Worm (Caenorhabditis elegans) whole organism, L3 larva: ENCODE data around the gene F11A5.5.

Experiments
- R02D3.7 ChIP-seq: fragments of 150-350 bp; optimal IDR thresholded peaks from 2 replicates; lab custom pipeline; 2014; ENCODE audit warnings: missing biosample characterization, missing genetic modification characterization
- ama-1 ChIP-seq: fragments of 150-350 bp; optimal IDR thresholded peaks from 2 replicates; lab custom pipeline; 2018
- daf-12 ChIP-seq: fragments of 150-350 bp; optimal IDR thresholded peaks from 2 replicates; lab custom pipeline; 2014; ENCODE audit warnings: missing biosample characterization, missing genetic modification reagents, missing genetic modification characterization
- egl-5 ChIP-seq: fragments of 150-350 bp; optimal IDR thresholded peaks from 2 replicates; lab custom pipeline; 2017; ENCODE audit warnings: missing biosample characterization, missing genetic modification reagents, missing genetic modification characterization, inconsistent platforms
- elt-3 ChIP-seq, 3 experiments: fragments of 150-350 bp in 1 of 3; sonication (generic microtip) in 2 of 3; optimal IDR thresholded peaks; 2 replicates in 2 of 3; 4 replicates in 1 of 3; lab custom pipeline; 2014 to 2017; ENCODE audit warnings: missing biosample characterization in 3 of 3, missing genetic modification characterization in 3 of 3
- lin-15B ChIP-seq: fragments of 150-350 bp; optimal IDR thresholded peaks from 2 replicates; lab custom pipeline; 2014; ENCODE audit warnings: missing biosample characterization, missing genetic modification characterization
- nhr-12 ChIP-seq: fragments of 150-350 bp; optimal IDR thresholded peaks from 2 replicates; lab custom pipeline; 2014; ENCODE audit warnings: missing biosample characterization, missing genetic modification characterization
- nhr-23 ChIP-seq: fragments of 150-350 bp; optimal IDR thresholded peaks from 2 replicates; lab custom pipeline; 2014; ENCODE audit warnings: missing biosample characterization, missing genetic modification reagents, missing genetic modification characterization
- nhr-237 ChIP-seq: fragments of 150-350 bp; optimal IDR thresholded peaks from 2 replicates; lab custom pipeline; 2014; ENCODE audit warnings: missing biosample characterization, missing genetic modification characterization
- nhr-67 ChIP-seq: fragments of 150-350 bp; optimal IDR thresholded peaks from 2 replicates; lab custom pipeline; 2014; ENCODE audit warnings: missing biosample characterization, missing genetic modification characterization
- nhr-77 ChIP-seq: fragments of 150-350 bp; optimal IDR thresholded peaks from 2 replicates; lab custom pipeline; 2014; ENCODE audit warnings: missing biosample characterization, missing genetic modification characterization
- sea-2 ChIP-seq: fragments of 150-350 bp; sonication (generic microtip); optimal IDR thresholded peaks from 4 replicates; lab custom pipeline; 2014; ENCODE audit warnings: missing biosample characterization, missing genetic modification reagents, missing genetic modification characterization
- snpc-4 ChIP-seq: fragments of 150-350 bp; optimal IDR thresholded peaks from 2 replicates; lab custom pipeline; 2014; ENCODE audit warnings: missing biosample characterization, missing genetic modification characterization

DNA sequence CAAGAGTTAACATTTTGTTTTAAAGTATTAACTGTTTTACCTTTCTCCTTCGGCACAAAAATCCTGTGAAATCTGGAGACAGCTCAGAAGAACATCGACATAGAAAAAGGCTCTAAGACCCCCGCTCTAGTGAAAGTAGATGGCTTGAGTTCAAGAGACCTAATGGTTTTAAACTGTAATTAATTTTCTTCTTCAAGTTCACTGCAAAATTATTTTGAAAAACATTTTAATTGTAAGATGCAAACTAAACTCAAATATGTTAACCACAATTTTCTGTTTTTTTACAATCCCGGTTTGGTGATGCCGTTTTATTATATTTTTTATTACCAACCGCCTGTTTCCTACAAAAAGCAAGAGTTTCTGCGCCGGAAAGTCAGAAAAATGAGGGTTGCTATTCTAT lies 35.5 kb downstream of the F11A5.5 start, which contains the start of gene clec-233:
- no peak for TF ChIP-seq elt-3 (tag; optimal IDR thresholded peaks at IDR 0.05; lab: Kevin White, UChicago)
- no peak for TF ChIP-seq daf-12 (tag; lab: Kevin White, UChicago)
- no peak for TF ChIP-seq nhr-12 (tag; lab: Kevin White, UChicago)
- TF ChIP-seq nhr-23, result no peak
- TF ChIP-seq egl-5 (tag; lab: Kevin White, UChicago), result no peak
- TF ChIP-seq snpc-4 (tag; lab: Kevin White, UChicago), result no peak
- TF ChIP-seq nhr-237 (tag; lab: Kevin White, UChicago), result no peak
- TF ChIP-seq lin-15B (tag; lab: Kevin White, UChicago), result no peak
- TF ChIP-seq ama-1, result no peak
- no peak for TF ChIP-seq nhr-77 (tag; lab: Kevin White, UChicago)
- no peak for TF ChIP-seq nhr-67 (tag; lab: Kevin White, UChicago)
- TF ChIP-seq R02D3.7 (tag; lab: Kevin White, UChicago), result no peak
- no peak for TF ChIP-seq sea-2 (GFP tag; lab: Kevin White, UChicago)
